Worm (Caenorhabditis elegans) whole organism, L2 larva: ENCODE measurements around the gene cutl-22.

ENCODE experiments used
- F13H6.1 ChIP-seq: sonication (generic microtip); optimal IDR thresholded peaks from 2 replicates; lab custom pipeline; 2016; ENCODE audit warnings: missing genetic modification characterization, missing compliant biosample characterization
- R02D3.7 ChIP-seq: fragments of 150-350 bp; optimal IDR thresholded peaks from 2 replicates; lab custom pipeline; 2014; ENCODE audit warnings: missing biosample characterization, missing genetic modification characterization
- Y55F3AM.14 ChIP-seq: fragments of 200-800 bp; sonication (Bioruptor generic); optimal IDR thresholded peaks from 2 replicates; lab custom pipeline; 2018; ENCODE audit warnings: mild to moderate bottlenecking, missing genetic modification characterization, missing compliant biosample characterization
- alr-1 ChIP-seq: fragments of 150-350 bp; optimal IDR thresholded peaks from 2 replicates; lab custom pipeline; 2014; ENCODE audit warnings: missing biosample characterization, missing genetic modification characterization
- aly-2 ChIP-seq: fragments of 150-350 bp; optimal IDR thresholded peaks from 2 replicates; lab custom pipeline; 2014; ENCODE audit warnings: missing biosample characterization, missing genetic modification characterization
- ama-1 ChIP-seq: fragments of 150-350 bp; optimal IDR thresholded peaks from 2 replicates; lab custom pipeline; 2018; ENCODE audit warnings: inconsistent platforms
- blmp-1 ChIP-seq: sonication (generic microtip); optimal IDR thresholded peaks from 2 replicates; lab custom pipeline; 2017; ENCODE audit warnings: missing genetic modification characterization, mild to moderate bottlenecking, missing compliant biosample characterization, antibody characterized with exemption, moderate library complexity; ENCODE audit not compliant: insufficient read depth
- ceh-16 ChIP-seq: fragments of 150-350 bp; optimal IDR thresholded peaks from 2 replicates; lab custom pipeline; 2014; ENCODE audit warnings: missing biosample characterization, missing genetic modification characterization
- ceh-82 ChIP-seq: fragments of 150-350 bp; optimal IDR thresholded peaks from 2 replicates; lab custom pipeline; 2014; ENCODE audit warnings: missing biosample characterization, missing genetic modification characterization
- dmd-4 ChIP-seq: sonication (generic microtip); optimal IDR thresholded peaks from 2 replicates; lab custom pipeline; 2017; ENCODE audit warnings: missing biosample characterization, missing genetic modification characterization
- egl-27 ChIP-seq: sonication (generic microtip); optimal IDR thresholded peaks from 3 replicates; lab custom pipeline; 2017; ENCODE audit warnings: missing biosample characterization, missing genetic modification reagents, missing genetic modification characterization
- elt-3 ChIP-seq: sonication (generic microtip); optimal IDR thresholded peaks from 2 replicates; lab custom pipeline; 2017; ENCODE audit warnings: missing biosample characterization, missing genetic modification characterization
- fos-1 ChIP-seq: fragments of 150-350 bp; optimal IDR thresholded peaks from 2 replicates; lab custom pipeline; 2014; ENCODE audit warnings: missing biosample characterization, missing genetic modification characterization
- gmeb-1 ChIP-seq: fragments of 150-350 bp; optimal IDR thresholded peaks from 2 replicates; lab custom pipeline; 2014; ENCODE audit warnings: missing biosample characterization, missing genetic modification characterization
- lin-11 ChIP-seq: fragments of 150-350 bp; sonication (generic microtip); optimal IDR thresholded peaks from 2 replicates; lab custom pipeline; 2014; ENCODE audit warnings: missing biosample characterization, missing genetic modification characterization, inconsistent platforms, mixed read lengths
- lin-13 ChIP-seq: fragments of 150-350 bp; optimal IDR thresholded peaks from 2 replicates; lab custom pipeline; 2014; ENCODE audit warnings: missing biosample characterization, missing genetic modification reagents, missing genetic modification characterization
- lin-39 ChIP-seq: fragments of 150-350 bp; optimal IDR thresholded peaks from 2 replicates; lab custom pipeline; 2014; ENCODE audit warnings: missing biosample characterization, missing genetic modification reagents, missing genetic modification characterization
- lsy-2 ChIP-seq, 2 experiments: fragments of 150-350 bp in 1 of 2; sonication (generic microtip) in 1 of 2; optimal IDR thresholded peaks; 2 replicates each; lab custom pipeline; 2014 to 2017; ENCODE audit warnings: missing biosample characterization in 2 of 2, missing genetic modification characterization in 2 of 2
- mab-5 ChIP-seq: fragments of 150-350 bp; optimal IDR thresholded peaks from 2 replicates; lab custom pipeline; 2014; ENCODE audit warnings: missing biosample characterization, missing genetic modification characterization
- mbf-1 ChIP-seq: sonication (generic microtip); optimal IDR thresholded peaks from 2 replicates; lab custom pipeline; 2017; ENCODE audit warnings: missing biosample characterization, missing genetic modification characterization
- nhr-10 ChIP-seq: sonication (generic microtip); optimal IDR thresholded peaks from 2 replicates; lab custom pipeline; 2017; ENCODE audit warnings: missing biosample characterization, missing genetic modification characterization
- nhr-11 ChIP-seq: fragments of 150-350 bp; optimal IDR thresholded peaks from 2 replicates; lab custom pipeline; 2014; ENCODE audit warnings: missing biosample characterization, missing genetic modification characterization
- nhr-12 ChIP-seq: fragments of 150-350 bp; optimal IDR thresholded peaks from 2 replicates; lab custom pipeline; 2014; ENCODE audit warnings: missing biosample characterization, missing genetic modification characterization
- nhr-21 ChIP-seq: fragments of 150-350 bp; optimal IDR thresholded peaks from 2 replicates; lab custom pipeline; 2014; ENCODE audit warnings: missing biosample characterization, missing genetic modification characterization
- nhr-237 ChIP-seq: fragments of 150-350 bp; optimal IDR thresholded peaks from 2 replicates; lab custom pipeline; 2014; ENCODE audit warnings: missing biosample characterization, missing genetic modification characterization
- nhr-25 ChIP-seq: fragments of 150-350 bp; sonication (generic microtip); optimal IDR thresholded peaks from 3 replicates; lab custom pipeline; 2014; ENCODE audit warnings: missing biosample characterization, missing genetic modification characterization
- nhr-77 ChIP-seq: fragments of 150-350 bp; optimal IDR thresholded peaks from 2 replicates; lab custom pipeline; 2014; ENCODE audit warnings: missing biosample characterization, missing genetic modification characterization
- peb-1 ChIP-seq: fragments of 150-350 bp; optimal IDR thresholded peaks from 2 replicates; lab custom pipeline; 2014; ENCODE audit warnings: missing biosample characterization, missing genetic modification characterization
- sem-4 ChIP-seq: fragments of 150-350 bp; optimal IDR thresholded peaks from 2 replicates; lab custom pipeline; 2014; ENCODE audit warnings: missing biosample characterization, missing genetic modification reagents, missing genetic modification characterization
- skn-1 ChIP-seq: sonication (generic microtip); optimal IDR thresholded peaks from 2 replicates; lab custom pipeline; 2017; ENCODE audit warnings: missing biosample characterization, missing genetic modification characterization
- sma-3 ChIP-seq: sonication (generic microtip); optimal IDR thresholded peaks from 2 replicates; lab custom pipeline; 2016; ENCODE audit warnings: missing genetic modification reagents, missing genetic modification characterization, missing compliant biosample characterization
- sma-9 ChIP-seq, 2 experiments: fragments of 150-350 bp in 1 of 2; sonication (generic microtip) in 1 of 2; optimal IDR thresholded peaks; 2 replicates each; lab custom pipeline; 2014 to 2016; ENCODE audit warnings: missing genetic modification characterization in 2 of 2, mild to moderate bottlenecking in 1 of 2, missing biosample characterization in 1 of 2, missing compliant biosample characterization in 1 of 2, missing genetic modification reagents in 1 of 2, moderate library complexity in 1 of 2
- snpc-4 ChIP-seq: fragments of 150-350 bp; optimal IDR thresholded peaks from 2 replicates; lab custom pipeline; 2014; ENCODE audit warnings: missing biosample characterization, missing genetic modification characterization
- unc-39 ChIP-seq: fragments of 150-350 bp; optimal IDR thresholded peaks from 2 replicates; lab custom pipeline; 2014; ENCODE audit warnings: missing biosample characterization, missing genetic modification characterization
- unc-55 ChIP-seq: fragments of 150-350 bp; sonication (generic microtip); optimal IDR thresholded peaks from 3 replicates; lab custom pipeline; 2014; ENCODE audit warnings: missing biosample characterization, missing genetic modification reagents, missing genetic modification characterization
- unc-62 ChIP-seq: fragments of 150-350 bp; optimal IDR thresholded peaks from 2 replicates; lab custom pipeline; 2014; ENCODE audit warnings: missing biosample characterization, missing genetic modification reagents, missing genetic modification characterization
- zag-1 ChIP-seq: fragments of 150-350 bp; optimal IDR thresholded peaks from 2 replicates; lab custom pipeline; 2014; ENCODE audit warnings: missing biosample characterization, missing genetic modification characterization
- ztf-1 ChIP-seq: fragments of 200-800 bp; sonication (Bioruptor generic); conservative IDR thresholded peaks from 2 replicates; pipeline ENCODE4 v1.3.6; 2022; ENCODE audit warnings: missing genetic modification characterization, missing compliant biosample characterization
- ztf-4 ChIP-seq: fragments of 150-350 bp; optimal IDR thresholded peaks from 2 replicates; lab custom pipeline; 2014; ENCODE audit warnings: missing biosample characterization, missing genetic modification characterization

Gene cutl-22

ce11 chrV:1153925-1154324, 12.4 kb downstream of the cutl-22 start (continued):
- TF ChIP-seq dmd-4 (tag; lab: Kevin White, UChicago), result no peak
- TF ChIP-seq lsy-2 (tag; optimal IDR thresholded peaks at IDR 0.05; lab: Kevin White, UChicago), result peak; percentile 10 to 42
- TF ChIP-seq zag-1 (tag; lab: Kevin White, UChicago), result peak; percentile 24
- TF ChIP-seq unc-62 (GFP tag; lab: Kevin White, UChicago), result no peak
- TF ChIP-seq mab-5 (tag; lab: Kevin White, UChicago), result no peak
- no peak for TF ChIP-seq nhr-10
- no peak for TF ChIP-seq nhr-21 (tag; lab: Kevin White, UChicago)
- no peak for TF ChIP-seq nhr-237 (tag; lab: Kevin White, UChicago)
- peak; percentile 12 for TF ChIP-seq sma-9 (GFP tag; optimal IDR thresholded peaks at IDR 0.05; lab: Kevin White, UChicago)
- no peak for TF ChIP-seq sma-9 (tag; optimal IDR thresholded peaks at IDR 0.05; lab: Kevin White, UChicago)
- no peak for TF ChIP-seq sem-4 (tag; lab: Kevin White, UChicago)
- TF ChIP-seq peb-1 (tag; lab: Kevin White, UChicago), result no peak
- TF ChIP-seq ceh-16 (tag; lab: Kevin White, UChicago), result no peak
- TF ChIP-seq skn-1, result no peak
- TF ChIP-seq gmeb-1, result no peak
- TF ChIP-seq elt-3 (tag; lab: Kevin White, UChicago), result no peak
- no peak for TF ChIP-seq lin-39 (tag; lab: Kevin White, UChicago)
- TF ChIP-seq ztf-1, result no peak
- no peak for TF ChIP-seq aly-2 (tag; lab: Kevin White, UChicago)

ce11 chrV:1154472-1155278, 13.1 kb downstream of the cutl-22 start:
- TF ChIP-seq lin-11 (no peak), ceh-82 (no peak), peb-1 (tag; lab: Kevin White, UChicago) (no peak), zag-1 (tag; lab: Kevin White, UChicago) (no peak), nhr-11 (no peak), fos-1 (tag; lab: Kevin White, UChicago) (no peak), elt-3 (tag; lab: Kevin White, UChicago) (no peak), egl-27 (tag; lab: Kevin White, UChicago) (no peak), Y55F3AM.14 (GFP tag; lab: Kevin White, UChicago) (peak; percentile 81), nhr-237 (tag; lab: Kevin White, UChicago) (no peak), lin-39 (tag; lab: Kevin White, UChicago) (no peak), sem-4 (tag; lab: Kevin White, UChicago) (no peak), unc-55 (no peak), unc-62 (GFP tag; lab: Kevin White, UChicago) (no peak), snpc-4 (tag; lab: Kevin White, UChicago) (no peak), nhr-25 (peak; percentile 38), blmp-1 (tag; lab: Kevin White, UChicago) (peak; percentile 2), gmeb-1 (no peak), F13H6.1 (tag; lab: Kevin White, UChicago) (peak; percentile 26), mbf-1 (tag; lab: Kevin White, UChicago) (no peak), ama-1 (peak; percentile 36), nhr-12 (no peak), ztf-1 (no peak), aly-2 (tag; lab: Kevin White, UChicago) (no peak), ztf-4 (peak; percentile 24), sma-9 (GFP tag; optimal IDR thresholded peaks at IDR 0.05; lab: Kevin White, UChicago) (peak; percentile 25), sma-9 (tag; optimal IDR thresholded peaks at IDR 0.05; lab: Kevin White, UChicago) (no peak), unc-39 (tag; lab: Kevin White, UChicago) (no peak), R02D3.7 (tag; lab: Kevin White, UChicago) (no peak), alr-1 (tag; lab: Kevin White, UChicago) (no peak), nhr-77 (tag; lab: Kevin White, UChicago) (no peak), lin-13 (GFP tag; lab: Kevin White, UChicago) (no peak), sma-3 (GFP tag; lab: Kevin White, UChicago) (peak; percentile 44), nhr-21 (tag; lab: Kevin White, UChicago) (peak; percentile 40)
